Fruit fly (Drosophila melanogaster): ENCODE results near the gene Hsp60A.

Gene Hsp60A

dm6 chrX:11108845-11109450, 666 bp downstream of the Hsp60A start (continued):
- TF ChIP-seq pan (optimal IDR thresholded peaks at IDR 0.05) (no peak), pan (GFP tag; optimal IDR thresholded peaks at IDR 0.05 in 1 of 2, IDR thresholded peaks at IDR 0.05 in 1 of 2) (peak in 1 of 2 experiments; percentile 56), NfI (GFP tag; optimal IDR thresholded peaks at IDR 0.05) (no peak), ase (GFP tag; IDR thresholded peaks at IDR 0.05) (no peak), HHEX (GFP tag; optimal IDR thresholded peaks at IDR 0.05) (no peak), CG6272 (GFP tag; IDR thresholded peaks at IDR 0.05) (no peak), CoRest (tag; optimal IDR thresholded peaks at IDR 0.05) (peak; percentile 9), yki (optimal IDR thresholded peaks at IDR 0.05) (no peak), eve (GFP tag; optimal IDR thresholded peaks at IDR 0.05) (no peak), D19A (tag; optimal IDR thresholded peaks at IDR 0.05) (no peak), nau (GFP tag; optimal IDR thresholded peaks at IDR 0.05) (no peak), sim (GFP tag; IDR thresholded peaks at IDR 0.05) (no peak), CG18599 (GFP tag; optimal IDR thresholded peaks at IDR 0.05) (peak; percentile 22), CG7372 (GFP tag; IDR thresholded peaks at IDR 0.05) (no peak), YL-1 (GFP tag; optimal IDR thresholded peaks at IDR 0.05) (peak; percentile 49), Six4 (GFP tag; optimal IDR thresholded peaks at IDR 0.05) (peak; percentile 25), gce (GFP tag; IDR thresholded peaks at IDR 0.05) (no peak), salm (tag; optimal IDR thresholded peaks at IDR 0.05) (no peak), Sry-δ (GFP tag; optimal IDR thresholded peaks at IDR 0.05) (no peak), Dp (GFP tag; optimal IDR thresholded peaks at IDR 0.05) (no peak), Spps (tag; optimal IDR thresholded peaks at IDR 0.05) (no peak), sens (GFP tag) (peak; percentile 75), hbn (GFP tag; IDR thresholded peaks at IDR 0.05; ENCODE audit: partially characterized antibody) (no peak), sens-2 (GFP tag; IDR thresholded peaks at IDR 0.05) (no peak), ewg (GFP tag; optimal IDR thresholded peaks at IDR 0.05) (no peak), prd (optimal IDR thresholded peaks at IDR 0.05) (no peak), prd (GFP tag; IDR thresholded peaks at IDR 0.05) (peak; percentile 36; the same call in 1 of the 3 replicates), CG4707 (GFP tag; optimal IDR thresholded peaks at IDR 0.05) (no peak), CG16815 (GFP tag; optimal IDR thresholded peaks at IDR 0.05) (no peak), chm (GFP tag; IDR thresholded peaks at IDR 0.05) (0 out of 2 replicates have a peak, but pooled peaks have one; percentile 37), CG10209 (GFP tag; optimal IDR thresholded peaks at IDR 0.05) (no peak), slbo (GFP tag; IDR thresholded peaks at IDR 0.05) (0 out of 2 replicates have a peak, but pooled peaks have one; percentile 7), vvl (GFP tag; IDR thresholded peaks at IDR 0.05) (peak; percentile 36; the same call in 1 of the 2 replicates), Hand (GFP tag; optimal IDR thresholded peaks at IDR 0.05) (no peak), CG11093 (GFP tag; IDR thresholded peaks at IDR 0.05) (no peak), Doc3 (GFP tag; IDR thresholded peaks at IDR 0.05; ENCODE audit: partially characterized antibody) (no peak), CG7556 (GFP tag; optimal IDR thresholded peaks at IDR 0.05) (no peak), btn (GFP tag; optimal IDR thresholded peaks at IDR 0.05) (no peak), E2f1 (GFP tag; IDR thresholded peaks at IDR 0.05) (no peak), Dfd (GFP tag; optimal IDR thresholded peaks at IDR 0.05) (peak in 1 of 2 experiments; percentile 68), Oli (tag; optimal IDR thresholded peaks at IDR 0.05) (no peak), C15 (GFP tag; IDR thresholded peaks at IDR 0.05) (no peak), CG42726 (GFP tag; IDR thresholded peaks at IDR 0.05; ENCODE audit: partially characterized antibody) (0 out of 2 replicates have a peak, but pooled peaks have one; percentile 36), CG4404 (GFP tag; IDR thresholded peaks at IDR 0.05) (no peak), CG17568 (GFP tag; optimal IDR thresholded peaks at IDR 0.05) (no peak), CG15479 (GFP tag; optimal IDR thresholded peaks at IDR 0.05) (peak; percentile 82), Hsf (GFP tag; optimal IDR thresholded peaks at IDR 0.05) (no peak), CG2712 (tag; optimal IDR thresholded peaks at IDR 0.05) (no peak), Dip3 (GFP tag; optimal IDR thresholded peaks at IDR 0.05) (no peak), HmgZ (tag; optimal IDR thresholded peaks at IDR 0.05) (no peak), chn (GFP tag; optimal IDR thresholded peaks at IDR 0.05) (no peak)
